Worm (Caenorhabditis elegans) whole organism, early embryonic: ENCODE data around the gene W06D11.3.

Experiments used
- F13C5.2 ChIP-seq: sonication (generic microtip); optimal IDR thresholded peaks from 2 replicates; lab custom pipeline; 2017; ENCODE audit warnings: mild to moderate bottlenecking, missing genetic modification characterization, inconsistent platforms, missing compliant biosample characterization
- ama-1 ChIP-seq: fragments of 150-350 bp; optimal IDR thresholded peaks from 2 replicates; lab custom pipeline; 2014
- ceh-13 ChIP-seq: fragments of 200-800 bp; sonication (Bioruptor generic); optimal IDR thresholded peaks from 2 replicates; lab custom pipeline; 2018; ENCODE audit warnings: mild to moderate bottlenecking, missing genetic modification characterization, missing compliant biosample characterization
- ets-7 ChIP-seq: sonication (generic microtip); optimal IDR thresholded peaks from 2 replicates; lab custom pipeline; 2016; ENCODE audit warnings: missing genotype, missing genetic modification characterization, missing compliant biosample characterization
- flt-1 ChIP-seq: fragments of 200-800 bp; sonication (Bioruptor generic); IDR thresholded peaks from 2 replicates; pipeline ENCODE4 v1.3.6; 2022; ENCODE audit warnings: missing genetic modification characterization, missing compliant biosample characterization
- hmbx-1 ChIP-seq: sonication (generic microtip); optimal IDR thresholded peaks from 2 replicates; lab custom pipeline; 2016; ENCODE audit warnings: mild to moderate bottlenecking, missing genetic modification characterization, missing compliant biosample characterization
- hmg-4 ChIP-seq: fragments of 200-800 bp; sonication (Bioruptor generic); optimal IDR thresholded peaks from 2 replicates; lab custom pipeline; 2018; ENCODE audit warnings: mild to moderate bottlenecking, missing genetic modification characterization, missing compliant biosample characterization
- hnd-1 ChIP-seq: sonication (generic microtip); optimal IDR thresholded peaks from 2 replicates; lab custom pipeline; 2016; ENCODE audit warnings: missing genetic modification characterization, missing compliant biosample characterization
- scrt-1 ChIP-seq: fragments of 200-800 bp; sonication (Bioruptor generic); IDR thresholded peaks from 2 replicates; pipeline ENCODE4 v1.3.6; 2022; ENCODE audit warnings: missing genetic modification characterization, missing compliant biosample characterization
- tbx-37 ChIP-seq: fragments of 200-800 bp; sonication (Bioruptor generic); conservative IDR thresholded peaks from 2 replicates; pipeline ENCODE4 v1.3.6; 2022; ENCODE audit warnings: missing genetic modification reagents, missing genetic modification characterization, missing compliant biosample characterization

DNA sequence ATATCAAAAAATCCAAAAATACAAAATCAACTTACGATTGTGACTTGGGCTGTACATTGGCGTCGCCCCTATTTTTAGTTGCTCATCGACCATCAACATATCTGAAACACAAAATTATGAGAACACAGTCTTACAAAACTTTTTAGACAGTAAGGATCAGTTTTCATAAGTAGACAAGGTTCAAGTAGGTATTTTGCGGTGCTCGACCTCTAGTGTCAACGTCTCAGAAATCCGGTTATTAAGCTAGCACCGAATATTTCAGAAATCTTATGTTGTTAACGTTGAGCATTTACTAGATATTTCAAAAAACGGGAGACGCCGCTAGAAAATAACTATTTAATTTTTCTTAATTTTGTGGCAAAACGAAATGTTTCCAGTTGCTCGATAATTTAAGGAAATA lies 27.6 kb upstream of the W06D11.3 start, which contains the start of gene otpl-8:
- no peak for TF ChIP-seq scrt-1 (GFP tag; lab: Robert Waterston, UW)
- no peak for TF ChIP-seq hmbx-1 (tag; lab: Kevin White, UChicago)
- no peak for TF ChIP-seq ama-1
- TF ChIP-seq flt-1: no peak
- TF ChIP-seq tbx-37 (GFP tag; lab: Robert Waterston, UW): no peak
- no peak for TF ChIP-seq hmg-4 (GFP tag; lab: Kevin White, UChicago)
- TF ChIP-seq ceh-13: no peak
- no peak for TF ChIP-seq hnd-1 (tag; lab: Kevin White, UChicago)
- no peak for TF ChIP-seq F13C5.2
- no peak for TF ChIP-seq ets-7
